Worm (Caenorhabditis elegans) whole organism, young adult: ENCODE results near the gene trr-1.

Experiments
- B0261.1 ChIP-seq: sonication (generic microtip); optimal IDR thresholded peaks from 2 replicates; lab custom pipeline; 2016; ENCODE audit warnings: mild to moderate bottlenecking, missing genetic modification characterization, moderate library complexity, missing compliant biosample characterization
- C17E4.6 ChIP-seq: fragments of 200-800 bp; sonication (Bioruptor generic); IDR thresholded peaks from 2 replicates; pipeline ENCODE4 v1.3.6; 2022; ENCODE audit warnings: missing genetic modification reagents, missing genetic modification characterization, missing compliant biosample characterization
- F49E8.2 ChIP-seq: sonication (generic microtip); optimal IDR thresholded peaks from 3 replicates; lab custom pipeline; 2017; ENCODE audit warnings: missing genetic modification characterization, mild to moderate bottlenecking, missing compliant biosample characterization, antibody characterized with exemption, moderate library complexity; ENCODE audit not compliant: insufficient read depth
- F55B11.4 ChIP-seq: sonication (generic microtip); optimal IDR thresholded peaks from 2 replicates; lab custom pipeline; 2016; ENCODE audit warnings: missing compliant biosample characterization, missing genetic modification characterization, borderline replicate concordance; ENCODE audit not compliant: insufficient read depth
- F57A8.1 ChIP-seq: fragments of 200-800 bp; sonication (Bioruptor generic); optimal IDR thresholded peaks from 2 replicates; lab custom pipeline; 2018; ENCODE audit warnings: mild to moderate bottlenecking, missing genetic modification characterization, moderate library complexity, missing compliant biosample characterization
- T07F8.4 ChIP-seq: sonication (generic microtip); optimal IDR thresholded peaks from 2 replicates; lab custom pipeline; 2016; ENCODE audit warnings: mild to moderate bottlenecking, missing genetic modification characterization, moderate library complexity, missing compliant biosample characterization
- Y56A3A.18 ChIP-seq: fragments of 200-800 bp; sonication (Bioruptor generic); IDR thresholded peaks from 2 replicates; pipeline ENCODE4 v1.3.6; 2022; ENCODE audit warnings: missing genetic modification reagents, missing genetic modification characterization, missing compliant biosample characterization
- Y95B8A.8 ChIP-seq: fragments of 200-800 bp; sonication (Bioruptor generic); IDR thresholded peaks from 2 replicates; pipeline ENCODE4 v1.3.6; 2022; ENCODE audit warnings: missing genetic modification reagents, missing genetic modification characterization, missing compliant biosample characterization
- aptf-2 ChIP-seq: fragments of 200-800 bp; sonication (Bioruptor generic); conservative IDR thresholded peaks from 2 replicates; pipeline ENCODE4 v1.3.6; 2022; ENCODE audit warnings: missing genetic modification reagents, missing genetic modification characterization, missing compliant biosample characterization
- aptf-3 ChIP-seq: fragments of 200-800 bp; sonication (Bioruptor generic); IDR thresholded peaks from 2 replicates; pipeline ENCODE4 v1.3.6; 2022; ENCODE audit warnings: missing genetic modification characterization, missing compliant biosample characterization
- attf-3 ChIP-seq: fragments of 200-800 bp; sonication (Bioruptor generic); conservative IDR thresholded peaks from 2 replicates; pipeline ENCODE4 v1.3.6; 2022; ENCODE audit warnings: missing genetic modification reagents, missing genetic modification characterization, missing compliant biosample characterization
- attf-5 ChIP-seq: fragments of 200-800 bp; sonication (Bioruptor generic); optimal IDR thresholded peaks from 2 replicates; lab custom pipeline; 2018; ENCODE audit warnings: mild to moderate bottlenecking, missing genetic modification characterization, missing compliant biosample characterization
- attf-6 ChIP-seq: fragments of 200-800 bp; sonication (Bioruptor generic); IDR thresholded peaks from 2 replicates; pipeline ENCODE4 v1.3.6; 2022; ENCODE audit warnings: missing genetic modification reagents, missing genetic modification characterization, missing compliant biosample characterization
- bed-1 ChIP-seq: fragments of 200-800 bp; sonication (Bioruptor generic); IDR thresholded peaks from 2 replicates; pipeline ENCODE4 v1.3.6; 2022; ENCODE audit warnings: missing genetic modification reagents, missing genetic modification characterization, missing compliant biosample characterization
- bed-2 ChIP-seq: fragments of 200-800 bp; sonication (Bioruptor generic); IDR thresholded peaks from 2 replicates; pipeline ENCODE4 v1.3.6; 2022; ENCODE audit warnings: missing genetic modification reagents, missing genetic modification characterization, missing compliant biosample characterization
- ccch-3 ChIP-seq: fragments of 200-800 bp; sonication (Bioruptor generic); optimal IDR thresholded peaks from 2 replicates; lab custom pipeline; 2018; ENCODE audit warnings: mild to moderate bottlenecking, missing genetic modification characterization, missing compliant biosample characterization
- cebp-1 ChIP-seq, 2 experiments: fragments of 200-800 bp in 1 of 2; sonication (Bioruptor generic) in 1 of 2; sonication (generic microtip) in 1 of 2; IDR thresholded peaks in 1 of 2; optimal IDR thresholded peaks in 1 of 2; 2 replicates each; pipeline versions ENCODE4 v1.3.6 to Lab custom; 2017 to 2022; ENCODE audit warnings: missing compliant biosample characterization in 2 of 2, missing genetic modification characterization in 2 of 2, mild to moderate bottlenecking in 1 of 2, missing genetic modification reagents in 1 of 2, moderate library complexity in 1 of 2
- cebp-2 ChIP-seq: fragments of 200-800 bp; sonication (Bioruptor generic); IDR thresholded peaks from 2 replicates; pipeline ENCODE4 v1.3.6; 2022; ENCODE audit warnings: missing genetic modification characterization, missing compliant biosample characterization
- ceh-79 ChIP-seq: sonication (generic microtip); optimal IDR thresholded peaks from 2 replicates; lab custom pipeline; 2017; ENCODE audit warnings: mild to moderate bottlenecking, missing genetic modification characterization, missing compliant biosample characterization
- chd-7 ChIP-seq: sonication (generic microtip); optimal IDR thresholded peaks from 2 replicates; lab custom pipeline; 2016; ENCODE audit warnings: mild to moderate bottlenecking, missing genetic modification characterization, moderate library complexity, missing compliant biosample characterization
- die-1 ChIP-seq: sonication (generic microtip); optimal IDR thresholded peaks from 2 replicates; lab custom pipeline; 2016; ENCODE audit warnings: missing genotype, mild to moderate bottlenecking, missing genetic modification characterization, missing compliant biosample characterization
- dox-1 ChIP-seq: fragments of 200-800 bp; sonication (Bioruptor generic); IDR thresholded peaks from 2 replicates; pipeline ENCODE4 v1.3.6; 2022; ENCODE audit warnings: missing genetic modification reagents, missing genetic modification characterization, missing compliant biosample characterization
- efl-1 ChIP-seq: fragments of 150-350 bp; optimal IDR thresholded peaks from 2 replicates; lab custom pipeline; 2014; ENCODE audit warnings: missing biosample characterization, missing genetic modification reagents, missing genetic modification characterization
- ekl-4 ChIP-seq: fragments of 200-800 bp; sonication (Bioruptor generic); IDR thresholded peaks from 2 replicates; pipeline ENCODE4 v1.3.6; 2022; ENCODE audit warnings: missing genetic modification reagents, missing genetic modification characterization, missing compliant biosample characterization
- let-526 ChIP-seq: fragments of 200-800 bp; sonication (Bioruptor generic); IDR thresholded peaks from 2 replicates; pipeline ENCODE4 v1.3.6; 2022; ENCODE audit warnings: missing genetic modification reagents, missing genetic modification characterization, missing compliant biosample characterization
- lin-40 ChIP-seq: sonication (generic microtip); optimal IDR thresholded peaks from 2 replicates; lab custom pipeline; 2016; ENCODE audit warnings: missing genetic modification characterization, mild to moderate bottlenecking, missing compliant biosample characterization, missing genotype, missing genetic modification reagents
- lir-1 ChIP-seq: fragments of 200-800 bp; sonication (Bioruptor generic); conservative IDR thresholded peaks from 2 replicates; pipeline ENCODE4 v1.3.6; 2022; ENCODE audit warnings: missing genetic modification reagents, missing genetic modification characterization, missing compliant biosample characterization
- madf-8 ChIP-seq: fragments of 200-800 bp; sonication (Bioruptor generic); conservative IDR thresholded peaks from 2 replicates; pipeline ENCODE4 v1.3.6; 2022; ENCODE audit warnings: missing genetic modification reagents, missing genetic modification characterization, missing compliant biosample characterization
- mcd-1 ChIP-seq: fragments of 200-800 bp; sonication (Bioruptor generic); IDR thresholded peaks from 2 replicates; pipeline ENCODE4 v1.3.6; 2022; ENCODE audit warnings: missing genetic modification reagents, missing genetic modification characterization, missing compliant biosample characterization
- nhr-179 ChIP-seq: sonication (generic microtip); optimal IDR thresholded peaks from 2 replicates; lab custom pipeline; 2016; ENCODE audit warnings: mild to moderate bottlenecking, missing genetic modification characterization, missing compliant biosample characterization
- nhr-27 ChIP-seq: fragments of 200-800 bp; sonication (Bioruptor generic); optimal IDR thresholded peaks from 2 replicates; lab custom pipeline; 2018; ENCODE audit warnings: mild to moderate bottlenecking, missing genetic modification characterization, moderate library complexity, missing compliant biosample characterization
- nhr-80 ChIP-seq: sonication (generic microtip); optimal IDR thresholded peaks from 2 replicates; lab custom pipeline; 2016; ENCODE audit warnings: missing genetic modification characterization, missing compliant biosample characterization
- nhr-90 ChIP-seq: sonication (generic microtip); optimal IDR thresholded peaks from 2 replicates; lab custom pipeline; 2016; ENCODE audit warnings: missing genotype, mild to moderate bottlenecking, missing genetic modification characterization, missing compliant biosample characterization
- pha-4 ChIP-seq: fragments of 150-350 bp; sonication (generic microtip); optimal IDR thresholded peaks from 2 replicates; lab custom pipeline; 2014; ENCODE audit warnings: missing biosample characterization, missing genetic modification reagents, missing genetic modification characterization
- repo-1 ChIP-seq: sonication (generic microtip); optimal IDR thresholded peaks from 2 replicates; lab custom pipeline; 2017; ENCODE audit warnings: mild to moderate bottlenecking, missing genetic modification characterization, missing compliant biosample characterization
- sdz-38 ChIP-seq: sonication (generic microtip); optimal IDR thresholded peaks from 2 replicates; lab custom pipeline; 2016; ENCODE audit warnings: missing genotype, missing genetic modification characterization, missing compliant biosample characterization
- snpc-4 ChIP-seq, 5 experiments: fragments of 150-350 bp in 1 of 5; sonication (generic microtip) in 4 of 5; optimal IDR thresholded peaks; 2 replicates each; lab custom pipeline; 2014 to 2018; ENCODE audit warnings: missing genetic modification characterization in 5 of 5, missing biosample characterization in 3 of 5, antibody characterized with exemption in 2 of 5, mild to moderate bottlenecking in 2 of 5, missing compliant biosample characterization in 2 of 5, missing genotype in 2 of 5, moderate library complexity in 2 of 5, missing genetic modification reagents in 1 of 5
- tlf-1 ChIP-seq: fragments of 200-800 bp; sonication (Bioruptor generic); optimal IDR thresholded peaks from 2 replicates; lab custom pipeline; 2018; ENCODE audit warnings: mild to moderate bottlenecking, missing genetic modification characterization, missing compliant biosample characterization
- xnd-1 ChIP-seq: sonication (generic microtip); optimal IDR thresholded peaks from 2 replicates; lab custom pipeline; 2016; ENCODE audit warnings: missing genotype, missing genetic modification reagents, missing genetic modification characterization, missing compliant biosample characterization
- zfh-2 ChIP-seq: fragments of 200-800 bp; sonication (Bioruptor generic); conservative IDR thresholded peaks from 2 replicates; pipeline ENCODE4 v1.3.6; 2022; ENCODE audit warnings: missing genetic modification reagents, missing genetic modification characterization, missing compliant biosample characterization

The trr-1 gene

ce11 chrII:11700635-11701034 lies 24.9 kb upstream of the trr-1 start (continued):
- TF ChIP-seq C17E4.6 (GFP tag; lab: Robert Waterston, UW) (no peak), dox-1 (GFP tag; lab: Robert Waterston, UW) (no peak), bed-1 (GFP tag; lab: Robert Waterston, UW) (no peak), lir-1 (GFP tag; lab: Robert Waterston, UW) (no peak), cebp-1 (GFP tag; IDR thresholded peaks at IDR 0.05; lab: Robert Waterston, UW) (no peak), cebp-1 (tag; optimal IDR thresholded peaks at IDR 0.05; lab: Kevin White, UChicago) (no peak), snpc-4 (GFP tag; optimal IDR thresholded peaks at IDR 0.05; lab: Kevin White, UChicago) (no peak), snpc-4 (tag; optimal IDR thresholded peaks at IDR 0.05; lab: Kevin White, UChicago) (no peak), ceh-79 (no peak), chd-7 (tag; lab: Kevin White, UChicago) (no peak), attf-5 (GFP tag; lab: Kevin White, UChicago) (no peak), T07F8.4 (tag; lab: Kevin White, UChicago) (no peak), madf-8 (GFP tag; lab: Robert Waterston, UW) (0 out of 2 replicates have a peak, but pooled peaks have one; percentile 17), F55B11.4 (tag; lab: Kevin White, UChicago) (no peak), B0261.1 (no peak), sdz-38 (tag; lab: Kevin White, UChicago) (no peak), aptf-2 (GFP tag; lab: Robert Waterston, UW) (no peak), attf-3 (no peak), nhr-27 (tag; lab: Kevin White, UChicago) (no peak), attf-6 (GFP tag; lab: Robert Waterston, UW) (no peak), tlf-1 (GFP tag; lab: Kevin White, UChicago) (no peak), bed-2 (GFP tag; lab: Robert Waterston, UW) (no peak), pha-4 (tag; lab: Kevin White, UChicago) (no peak), Y95B8A.8 (no peak), die-1 (no peak), xnd-1 (tag; lab: Kevin White, UChicago) (peak; percentile 31), nhr-80 (tag; lab: Kevin White, UChicago) (no peak), mcd-1 (GFP tag; lab: Robert Waterston, UW) (no peak), ccch-3 (GFP tag; lab: Kevin White, UChicago) (no peak), efl-1 (GFP tag; lab: Kevin White, UChicago) (peak; percentile 59), repo-1 (tag; lab: Kevin White, UChicago) (no peak), nhr-179 (tag; lab: Kevin White, UChicago) (no peak), cebp-2 (no peak), F57A8.1 (no peak), lin-40 (tag; lab: Kevin White, UChicago) (no peak), nhr-90 (tag; lab: Kevin White, UChicago) (no peak), ekl-4 (GFP tag; lab: Robert Waterston, UW) (no peak), let-526 (GFP tag; lab: Robert Waterston, UW) (no peak), F49E8.2 (no peak)

- TF ChIP-seq aptf-3 (0 out of 2 replicates have a peak, but pooled peaks have one; percentile 28), Y56A3A.18 (GFP tag; lab: Robert Waterston, UW) (no peak), zfh-2 (GFP tag; lab: Robert Waterston, UW) (0 out of 2 replicates have a peak, but pooled peaks have one; percentile 33)
Observed at ce11 chrII:11700200-11700599, 24.5 kb upstream of the trr-1 start, which contains the start of gene inos-1. Gene inos-1 (minus strand): TSS chrII:11700300.
